Fruit fly (Drosophila melanogaster) Kc167 (cell line): ENCODE results near the gene orb.

ENCODE experiments used
- Myc ChIP-seq: fragments of >200 bp; optimal IDR thresholded peaks from 2 replicates; lab custom pipeline; 2017; ENCODE audit warnings: missing external identifiers
- h ChIP-seq: fragments of >200 bp; optimal IDR thresholded peaks from 3 replicates; lab custom pipeline; 2018; ENCODE audit warnings: missing external identifiers
- insv ChIP-seq: fragments of >200 bp; optimal IDR thresholded peaks from 3 replicates; lab custom pipeline; 2018; ENCODE audit warnings: missing external identifiers
- psq ChIP-seq: fragments of >200 bp; optimal IDR thresholded peaks from 2 replicates; lab custom pipeline; 2017; ENCODE audit warnings: missing external identifiers

dm6 chr3R:23239051-23239450 is 41.6 kb downstream of the orb start:
- TF ChIP-seq insv (lab: Kevin White, UChicago) (no peak), psq (no peak), h (lab: Kevin White, UChicago) (no peak), Myc (no peak)
